Worm (Caenorhabditis elegans) whole organism, L3 larva: ENCODE data around the gene gasr-8.

Experiments used
- ZK546.5 ChIP-seq: sonication (generic microtip); optimal IDR thresholded peaks from 2 replicates; lab custom pipeline; 2017; ENCODE audit warnings: missing biosample characterization, missing genetic modification characterization
- aly-2 ChIP-seq: fragments of 150-350 bp; optimal IDR thresholded peaks from 2 replicates; lab custom pipeline; 2014; ENCODE audit warnings: missing biosample characterization, missing genetic modification characterization
- ama-1 ChIP-seq: fragments of 150-350 bp; optimal IDR thresholded peaks from 2 replicates; lab custom pipeline; 2018
- ceh-16 ChIP-seq: sonication (generic microtip); optimal IDR thresholded peaks from 2 replicates; lab custom pipeline; 2017; ENCODE audit warnings: missing biosample characterization, missing genetic modification characterization
- ceh-28 ChIP-seq: fragments of 150-350 bp; optimal IDR thresholded peaks from 2 replicates; lab custom pipeline; 2014; ENCODE audit warnings: missing biosample characterization, missing genetic modification reagents, missing genetic modification characterization
- ceh-82 ChIP-seq: fragments of 150-350 bp; optimal IDR thresholded peaks from 2 replicates; lab custom pipeline; 2014; ENCODE audit warnings: missing biosample characterization, missing genetic modification characterization
- ceh-9 ChIP-seq: sonication (generic microtip); optimal IDR thresholded peaks from 2 replicates; lab custom pipeline; 2018; ENCODE audit warnings: missing biosample characterization, missing genetic modification characterization
- daf-12 ChIP-seq: fragments of 150-350 bp; optimal IDR thresholded peaks from 2 replicates; lab custom pipeline; 2014; ENCODE audit warnings: missing biosample characterization, missing genetic modification reagents, missing genetic modification characterization
- egl-27 ChIP-seq: sonication (generic microtip); optimal IDR thresholded peaks from 4 replicates; lab custom pipeline; 2017; ENCODE audit warnings: missing biosample characterization, missing genetic modification reagents, missing genetic modification characterization
- egl-5 ChIP-seq: fragments of 150-350 bp; optimal IDR thresholded peaks from 2 replicates; lab custom pipeline; 2017; ENCODE audit warnings: missing biosample characterization, missing genetic modification reagents, missing genetic modification characterization, inconsistent platforms
- elt-1 ChIP-seq: fragments of 150-350 bp; optimal IDR thresholded peaks from 2 replicates; lab custom pipeline; 2014; ENCODE audit warnings: missing biosample characterization, missing genetic modification characterization
- elt-2 ChIP-seq: sonication (generic microtip); optimal IDR thresholded peaks from 2 replicates; lab custom pipeline; 2016; ENCODE audit warnings: missing genetic modification reagents, mild to moderate bottlenecking, missing genetic modification characterization, missing compliant biosample characterization
- elt-3 ChIP-seq, 3 experiments: fragments of 150-350 bp in 1 of 3; sonication (generic microtip) in 2 of 3; optimal IDR thresholded peaks; 2 replicates in 2 of 3; 4 replicates in 1 of 3; lab custom pipeline; 2014 to 2017; ENCODE audit warnings: missing biosample characterization in 3 of 3, missing genetic modification characterization in 3 of 3
- eor-1 ChIP-seq, 2 experiments: fragments of 150-350 bp; optimal IDR thresholded peaks; 2 replicates each; lab custom pipeline; 2014 to 2018; ENCODE audit warnings: missing biosample characterization in 2 of 2, missing genetic modification characterization in 2 of 2
- fkh-10 ChIP-seq: sonication (generic microtip); optimal IDR thresholded peaks from 2 replicates; lab custom pipeline; 2017; ENCODE audit warnings: missing biosample characterization, missing genetic modification reagents, missing genetic modification characterization
- fos-1 ChIP-seq: fragments of 150-350 bp; optimal IDR thresholded peaks from 2 replicates; lab custom pipeline; 2014; ENCODE audit warnings: missing biosample characterization, missing genetic modification characterization
- jun-1 ChIP-seq: fragments of 150-350 bp; optimal IDR thresholded peaks from 2 replicates; lab custom pipeline; 2014; ENCODE audit warnings: missing biosample characterization, missing genetic modification reagents, missing genetic modification characterization
- lin-15B ChIP-seq: fragments of 150-350 bp; optimal IDR thresholded peaks from 2 replicates; lab custom pipeline; 2014; ENCODE audit warnings: missing biosample characterization, missing genetic modification characterization
- lin-39 ChIP-seq: fragments of 150-350 bp; optimal IDR thresholded peaks from 2 replicates; lab custom pipeline; 2018; ENCODE audit warnings: missing biosample characterization, missing genetic modification reagents, missing genetic modification characterization
- lsy-12 ChIP-seq: sonication (generic microtip); optimal IDR thresholded peaks from 2 replicates; lab custom pipeline; 2016; ENCODE audit warnings: mild to moderate bottlenecking, missing genetic modification characterization, missing compliant biosample characterization
- mdl-1 ChIP-seq: fragments of 150-350 bp; optimal IDR thresholded peaks from 2 replicates; lab custom pipeline; 2014; ENCODE audit warnings: missing biosample characterization, missing genetic modification characterization
- nfya-1 ChIP-seq: sonication (generic microtip); optimal IDR thresholded peaks from 2 replicates; lab custom pipeline; 2017; ENCODE audit warnings: missing genetic modification characterization, mild to moderate bottlenecking, missing compliant biosample characterization, antibody characterized with exemption, moderate library complexity; ENCODE audit not compliant: insufficient read depth
- nhr-11 ChIP-seq: fragments of 150-350 bp; optimal IDR thresholded peaks from 2 replicates; lab custom pipeline; 2014; ENCODE audit warnings: missing biosample characterization, missing genetic modification characterization
- nhr-23 ChIP-seq: fragments of 150-350 bp; optimal IDR thresholded peaks from 2 replicates; lab custom pipeline; 2014; ENCODE audit warnings: missing biosample characterization, missing genetic modification reagents, missing genetic modification characterization
- nhr-237 ChIP-seq: fragments of 150-350 bp; optimal IDR thresholded peaks from 2 replicates; lab custom pipeline; 2014; ENCODE audit warnings: missing biosample characterization, missing genetic modification characterization
- nhr-25 ChIP-seq: sonication (generic microtip); optimal IDR thresholded peaks from 2 replicates; lab custom pipeline; 2017; ENCODE audit warnings: missing biosample characterization, missing genetic modification characterization
- nhr-28 ChIP-seq: fragments of 150-350 bp; optimal IDR thresholded peaks from 2 replicates; lab custom pipeline; 2014; ENCODE audit warnings: missing biosample characterization, missing genetic modification characterization
- nhr-43 ChIP-seq: sonication (generic microtip); optimal IDR thresholded peaks from 2 replicates; lab custom pipeline; 2016; ENCODE audit warnings: mild to moderate bottlenecking, missing genetic modification characterization, missing compliant biosample characterization; ENCODE audit not compliant: poor library complexity, severe bottlenecking
- nhr-67 ChIP-seq: fragments of 150-350 bp; optimal IDR thresholded peaks from 2 replicates; lab custom pipeline; 2014; ENCODE audit warnings: missing biosample characterization, missing genetic modification characterization
- nhr-77 ChIP-seq: fragments of 150-350 bp; optimal IDR thresholded peaks from 2 replicates; lab custom pipeline; 2014; ENCODE audit warnings: missing biosample characterization, missing genetic modification characterization
- pha-4 ChIP-seq: fragments of 150-350 bp; optimal IDR thresholded peaks from 2 replicates; lab custom pipeline; 2014; ENCODE audit warnings: missing biosample characterization, missing genetic modification reagents, missing genetic modification characterization
- pqm-1 ChIP-seq: fragments of 150-350 bp; optimal IDR thresholded peaks from 2 replicates; lab custom pipeline; 2017; ENCODE audit warnings: missing biosample characterization, missing genetic modification characterization, inconsistent platforms
- skn-1 ChIP-seq: fragments of 150-350 bp; optimal IDR thresholded peaks from 2 replicates; lab custom pipeline; 2014; ENCODE audit warnings: missing biosample characterization, missing genetic modification characterization
- snpc-4 ChIP-seq: fragments of 150-350 bp; optimal IDR thresholded peaks from 2 replicates; lab custom pipeline; 2014; ENCODE audit warnings: missing biosample characterization, missing genetic modification characterization
- tbx-2 ChIP-seq: sonication (generic microtip); optimal IDR thresholded peaks from 2 replicates; lab custom pipeline; 2016; ENCODE audit warnings: mild to moderate bottlenecking, missing genetic modification characterization, missing compliant biosample characterization
- unc-39 ChIP-seq: sonication (generic microtip); optimal IDR thresholded peaks from 4 replicates; lab custom pipeline; 2017; ENCODE audit warnings: missing biosample characterization, missing genetic modification characterization
- unc-62 ChIP-seq: fragments of 150-350 bp; sonication (generic microtip); optimal IDR thresholded peaks from 4 replicates; lab custom pipeline; 2014; ENCODE audit warnings: missing biosample characterization, missing genetic modification reagents, missing genetic modification characterization
- ztf-11 ChIP-seq: fragments of 150-350 bp; optimal IDR thresholded peaks from 2 replicates; lab custom pipeline; 2014; ENCODE audit warnings: missing biosample characterization, missing genetic modification characterization
- ztf-4 ChIP-seq: fragments of 150-350 bp; optimal IDR thresholded peaks from 2 replicates; lab custom pipeline; 2014; ENCODE audit warnings: missing biosample characterization, missing genetic modification characterization

The gasr-8 gene

ce11 chrV:14689060-14689750, at the start of gene gasr-8:
TSS of gene gasr-8 (plus strand) at chrV:14689110.
- TF ChIP-seq nhr-67 (tag; lab: Kevin White, UChicago), result no peak
- TF ChIP-seq tbx-2, result no peak
- no peak for TF ChIP-seq ama-1 (lab: Kevin White, UChicago)
- no peak for TF ChIP-seq lsy-12 (tag; lab: Kevin White, UChicago)
- no peak for TF ChIP-seq ceh-16 (tag; lab: Kevin White, UChicago)
- TF ChIP-seq nfya-1 (tag; lab: Kevin White, UChicago), result peak; percentile 22
- TF ChIP-seq pha-4 (tag; lab: Kevin White, UChicago), result peak; percentile 18
- no peak for TF ChIP-seq fkh-10
- no peak for TF ChIP-seq eor-1 (tag; optimal IDR thresholded peaks at IDR 0.05; lab: Kevin White, UChicago)
- no peak for TF ChIP-seq lin-39 (tag; lab: Kevin White, UChicago)
- TF ChIP-seq elt-3 (tag; optimal IDR thresholded peaks at IDR 0.05; lab: Kevin White, UChicago), result no peak
- TF ChIP-seq nhr-25 (tag; lab: Kevin White, UChicago), result no peak
- TF ChIP-seq ceh-28 (tag; lab: Kevin White, UChicago), result no peak
- TF ChIP-seq lin-15B (tag; lab: Kevin White, UChicago), result no peak
- TF ChIP-seq pqm-1 (tag; lab: Kevin White, UChicago), result no peak

ce11 chrV:14640071-14640470, 48.8 kb upstream of the gasr-8 start, which contains the start of gene F43D2.7:
TSS of gene F43D2.7 (minus strand) at chrV:14640171.
- TF ChIP-seq nhr-25 (tag; lab: Kevin White, UChicago) (no peak), elt-1 (no peak), nhr-11 (tag; lab: Kevin White, UChicago) (no peak), fkh-10 (no peak), pqm-1 (tag; lab: Kevin White, UChicago) (no peak), jun-1 (tag; lab: Kevin White, UChicago) (no peak), lin-15B (tag; lab: Kevin White, UChicago) (no peak)

ce11 chrV:14640769-14641168, 48.1 kb upstream of the gasr-8 start, which contains the start of gene C54G10.1:
TSS of gene C54G10.1 (plus strand) at chrV:14641101.
- TF ChIP-seq nfya-1 (tag; lab: Kevin White, UChicago) (no peak), elt-2 (tag; lab: Kevin White, UChicago) (peak; percentile 83), jun-1 (tag; lab: Kevin White, UChicago) (peak; percentile 15), pha-4 (tag; lab: Kevin White, UChicago) (peak; percentile 22), pqm-1 (tag; lab: Kevin White, UChicago) (peak; percentile 72)

- TF ChIP-seq lsy-12 (tag; lab: Kevin White, UChicago), result no peak
- TF ChIP-seq ceh-16 (tag; lab: Kevin White, UChicago), result no peak
- TF ChIP-seq nhr-28, result no peak
- no peak for TF ChIP-seq nhr-77 (tag; lab: Kevin White, UChicago)
- no peak for TF ChIP-seq lin-39 (tag; lab: Kevin White, UChicago)
- TF ChIP-seq ztf-4, result no peak
- TF ChIP-seq unc-62 (GFP tag; lab: Kevin White, UChicago), result no peak
- no peak for TF ChIP-seq unc-39 (tag; lab: Kevin White, UChicago)
- no peak for TF ChIP-seq snpc-4 (tag; lab: Kevin White, UChicago)
- no peak for TF ChIP-seq jun-1 (tag; lab: Kevin White, UChicago)
- no peak for TF ChIP-seq ceh-82 (tag; lab: Kevin White, UChicago)
- no peak for TF ChIP-seq nhr-25 (tag; lab: Kevin White, UChicago)
- TF ChIP-seq ceh-9, result no peak
- TF ChIP-seq daf-12 (tag; lab: Kevin White, UChicago), result no peak
- no peak for TF ChIP-seq pqm-1 (tag; lab: Kevin White, UChicago)
Measured at ce11 chrV:14642016-14642415, 46.9 kb upstream of the gasr-8 start.

- TF ChIP-seq mdl-1 (tag; lab: Kevin White, UChicago) (no peak), ztf-11 (tag; lab: Kevin White, UChicago) (no peak), ceh-82 (tag; lab: Kevin White, UChicago) (no peak), skn-1 (tag; lab: Kevin White, UChicago) (no peak), unc-39 (tag; lab: Kevin White, UChicago) (no peak), nhr-43 (no peak), egl-5 (tag; lab: Kevin White, UChicago) (no peak), aly-2 (tag; lab: Kevin White, UChicago) (no peak), fos-1 (tag; lab: Kevin White, UChicago) (no peak), nhr-77 (tag; lab: Kevin White, UChicago) (no peak), ceh-9 (no peak), nhr-25 (tag; lab: Kevin White, UChicago) (no peak), jun-1 (tag; lab: Kevin White, UChicago) (no peak), tbx-2 (no peak), elt-1 (no peak), egl-27 (no peak), nhr-237 (tag; lab: Kevin White, UChicago) (no peak), ZK546.5 (tag; lab: Kevin White, UChicago) (no peak), nhr-23 (tag; lab: Kevin White, UChicago) (peak; percentile 5), snpc-4 (tag; lab: Kevin White, UChicago) (no peak), lin-39 (tag; lab: Kevin White, UChicago) (no peak)
Measured at ce11 chrV:14645817-14646789, 42.8 kb upstream of the gasr-8 start, which contains the start of the genes rfc-1 and pmp-3. TSS of gene rfc-1 (minus strand) at chrV:14645979. TSS of gene pmp-3 (plus strand) at chrV:14646739.
